Fruit fly (Drosophila melanogaster) whole organism, prepupa: Measurements from ENCODE around the gene CG2493.

Source experiments
- CG10631 ChIP-seq: fragments of 200-800 bp; sonication (Bioruptor generic); optimal IDR thresholded peaks from 2 replicates; lab custom pipeline; 2016; ENCODE audit warnings: missing biosample characterization, missing genetic modification characterization
- CG10669 ChIP-seq: fragments of 200-800 bp; sonication (Bioruptor generic); optimal IDR thresholded peaks from 3 replicates; lab custom pipeline; 2018; ENCODE audit warnings: missing biosample characterization, mild to moderate bottlenecking, missing genetic modification characterization, moderate library complexity
- CG11294 ChIP-seq: fragments of 200-800 bp; sonication (Bioruptor generic); IDR thresholded peaks from 2 replicates; pipeline ENCODE4 v1.3.6; 2022; ENCODE audit warnings: missing biosample characterization, missing genetic modification characterization
- CG11762 ChIP-seq: fragments of 200-800 bp; sonication (Bioruptor generic); optimal IDR thresholded peaks from 3 replicates; lab custom pipeline; 2016; ENCODE audit warnings: missing biosample characterization, missing genetic modification characterization; ENCODE audit not compliant: insufficient read depth
- CG11902 ChIP-seq: fragments of 200-800 bp; sonication (Bioruptor generic); optimal IDR thresholded peaks from 3 replicates; lab custom pipeline; 2016; ENCODE audit warnings: missing biosample characterization, missing genetic modification characterization
- CG15336 ChIP-seq: fragments of 200-800 bp; sonication (Bioruptor generic); IDR thresholded peaks from 2 replicates; pipeline ENCODE4 v1.3.6; 2022; ENCODE audit warnings: missing biosample characterization, missing genetic modification characterization
- CG1621 ChIP-seq: fragments of 200-800 bp; sonication (Bioruptor generic); optimal IDR thresholded peaks from 3 replicates; lab custom pipeline; 2018; ENCODE audit warnings: missing biosample characterization, mild to moderate bottlenecking, missing genetic modification characterization
- CG16779 ChIP-seq: fragments of 200-800 bp; sonication (Bioruptor generic); optimal IDR thresholded peaks from 3 replicates; lab custom pipeline; 2017; ENCODE audit warnings: missing biosample characterization, mild to moderate bottlenecking, missing genetic modification characterization
- CG34406 ChIP-seq: fragments of 200-800 bp; sonication (Bioruptor generic); optimal IDR thresholded peaks from 3 replicates; lab custom pipeline; 2016; ENCODE audit warnings: missing biosample characterization, missing genetic modification characterization
- CG4318 ChIP-seq: fragments of 200-800 bp; sonication (Bioruptor generic); optimal IDR thresholded peaks from 3 replicates; lab custom pipeline; 2017; ENCODE audit warnings: missing biosample characterization, mild to moderate bottlenecking, missing genetic modification characterization
- CG6163 ChIP-seq: fragments of 200-800 bp; sonication (Bioruptor generic); IDR thresholded peaks from 3 replicates; pipeline ENCODE4 v1.3.6; 2022; ENCODE audit warnings: missing biosample characterization, missing genetic modification characterization
- CG6276 ChIP-seq: fragments of 200-800 bp; sonication (Bioruptor generic); optimal IDR thresholded peaks from 2 replicates; lab custom pipeline; 2017; ENCODE audit warnings: missing biosample characterization, mild to moderate bottlenecking, missing genetic modification characterization
- CG6792 ChIP-seq: fragments of 200-800 bp; sonication (Bioruptor generic); optimal IDR thresholded peaks from 3 replicates; lab custom pipeline; 2016; ENCODE audit warnings: missing biosample characterization, missing genetic modification characterization
- CG6808 ChIP-seq: fragments of 200-800 bp; sonication (Bioruptor generic); optimal IDR thresholded peaks from 3 replicates; lab custom pipeline; 2017; ENCODE audit warnings: missing biosample characterization, missing genetic modification characterization, mild to moderate bottlenecking, moderate library complexity, missing genetic modification reagents
- CG6854 ChIP-seq: fragments of 200-800 bp; sonication (Bioruptor generic); optimal IDR thresholded peaks from 2 replicates; lab custom pipeline; 2017; ENCODE audit warnings: missing biosample characterization, mild to moderate bottlenecking, missing genetic modification characterization
- CG7368 ChIP-seq: fragments of 200-800 bp; sonication (Bioruptor generic); optimal IDR thresholded peaks from 3 replicates; lab custom pipeline; 2016; ENCODE audit warnings: missing biosample characterization, missing genetic modification characterization
- CG8119 ChIP-seq: fragments of 200-800 bp; sonication (Bioruptor generic); IDR thresholded peaks from 3 replicates; pipeline ENCODE4 v1.3.6; 2022; ENCODE audit warnings: missing biosample characterization, missing genetic modification characterization
- CG8319 ChIP-seq: fragments of 200-800 bp; sonication (Bioruptor generic); optimal IDR thresholded peaks from 3 replicates; lab custom pipeline; 2016; ENCODE audit warnings: missing biosample characterization, missing genetic modification characterization
- CG8632 ChIP-seq: fragments of 200-800 bp; sonication (Bioruptor generic); optimal IDR thresholded peaks from 3 replicates; lab custom pipeline; 2016; ENCODE audit warnings: missing biosample characterization, missing genetic modification characterization
- CG9139 ChIP-seq: fragments of 200-800 bp; sonication (Bioruptor generic); optimal IDR thresholded peaks from 3 replicates; lab custom pipeline; 2017; ENCODE audit warnings: missing biosample characterization, mild to moderate bottlenecking, missing genetic modification characterization
- Eip75B ChIP-seq: fragments of 200-800 bp; sonication (Bioruptor generic); optimal IDR thresholded peaks from 3 replicates; lab custom pipeline; 2016; ENCODE audit warnings: missing biosample characterization, missing genetic modification characterization
- Eip78C ChIP-seq: fragments of 200-800 bp; sonication (Bioruptor generic); peaks from one replicate; lab custom pipeline; 2016; ENCODE audit warnings: missing biosample characterization, missing genetic modification characterization
- Eip93F ChIP-seq: fragments of 200-800 bp; sonication (Bioruptor generic); optimal IDR thresholded peaks from 2 replicates; lab custom pipeline; 2016; ENCODE audit warnings: missing biosample characterization, mild to moderate bottlenecking, missing genetic modification characterization
- Ets21C ChIP-seq: fragments of 200-800 bp; sonication (Bioruptor generic); optimal IDR thresholded peaks from 3 replicates; lab custom pipeline; 2016; ENCODE audit warnings: missing biosample characterization, missing genetic modification characterization
- Gug ChIP-seq: fragments of 200-800 bp; sonication (Bioruptor generic); IDR thresholded peaks from 2 replicates; pipeline ENCODE4 v1.3.6; 2022; ENCODE audit warnings: missing biosample characterization, missing genetic modification characterization
- Lpt ChIP-seq: fragments of 200-800 bp; sonication (Bioruptor generic); optimal IDR thresholded peaks from 3 replicates; lab custom pipeline; 2016; ENCODE audit warnings: missing biosample characterization, missing genetic modification characterization
- Met ChIP-seq: fragments of 200-800 bp; sonication (Bioruptor generic); optimal IDR thresholded peaks from 3 replicates; lab custom pipeline; 2016; ENCODE audit warnings: missing biosample characterization, missing genetic modification characterization
- OdsH ChIP-seq: fragments of 200-800 bp; sonication (Bioruptor generic); optimal IDR thresholded peaks from 3 replicates; lab custom pipeline; 2016; ENCODE audit warnings: missing biosample characterization, missing genetic modification characterization
- Sox102F ChIP-seq: fragments of 200-800 bp; sonication (Bioruptor generic); optimal IDR thresholded peaks from 2 replicates; lab custom pipeline; 2016; ENCODE audit warnings: missing biosample characterization, mild to moderate bottlenecking, missing genetic modification characterization
- Sox15 ChIP-seq: fragments of 200-800 bp; sonication (Bioruptor generic); optimal IDR thresholded peaks from 3 replicates; lab custom pipeline; 2016; ENCODE audit warnings: missing biosample characterization, missing genetic modification characterization
- acj6 ChIP-seq: fragments of 200-800 bp; sonication (Bioruptor generic); optimal IDR thresholded peaks from 3 replicates; lab custom pipeline; 2016; ENCODE audit warnings: missing biosample characterization, missing genetic modification characterization
- dsx ChIP-seq: fragments of 200-800 bp; optimal IDR thresholded peaks from 3 replicates; lab custom pipeline; 2019; ENCODE audit warnings: missing biosample characterization, mild to moderate bottlenecking, missing genetic modification characterization, moderate library complexity; ENCODE audit not compliant: poor library complexity, severe bottlenecking
- eg ChIP-seq: fragments of 200-800 bp; sonication (Bioruptor generic); IDR thresholded peaks from 3 replicates; pipeline ENCODE4 v1.3.6; 2022; ENCODE audit warnings: missing biosample characterization, missing genetic modification characterization
- fd59A ChIP-seq: fragments of 200-800 bp; sonication (Bioruptor generic); optimal IDR thresholded peaks from 2 replicates; lab custom pipeline; 2017; ENCODE audit warnings: missing biosample characterization, mild to moderate bottlenecking, missing genetic modification characterization, missing genetic modification reagents
- fd85E ChIP-seq: fragments of 200-800 bp; sonication (Bioruptor generic); optimal IDR thresholded peaks from 3 replicates; lab custom pipeline; 2016; ENCODE audit warnings: missing biosample characterization, missing genetic modification characterization
- fkh ChIP-seq: fragments of 200-800 bp; sonication (Bioruptor generic); optimal IDR thresholded peaks from 3 replicates; lab custom pipeline; 2017; ENCODE audit warnings: missing biosample characterization, mild to moderate bottlenecking, missing genetic modification characterization, moderate library complexity
- lz ChIP-seq: fragments of 200-800 bp; sonication (Bioruptor generic); optimal IDR thresholded peaks from 3 replicates; lab custom pipeline; 2016; ENCODE audit warnings: missing biosample characterization, missing genetic modification characterization
- net ChIP-seq: fragments of 200-800 bp; sonication (Bioruptor generic); optimal IDR thresholded peaks from 3 replicates; lab custom pipeline; 2016; ENCODE audit warnings: missing biosample characterization, missing genetic modification characterization
- salr ChIP-seq, 2 experiments: fragments of 200-800 bp; sonication (Bioruptor generic); optimal IDR thresholded peaks; 3 replicates each; lab custom pipeline; 2016 to 2018; ENCODE audit warnings: missing biosample characterization in 2 of 2, missing genetic modification characterization in 2 of 2, mild to moderate bottlenecking in 1 of 2
- ss ChIP-seq, 2 experiments: fragments of 200-800 bp; sonication (Bioruptor generic); optimal IDR thresholded peaks; 2 replicates in 1 of 2; 3 replicates in 1 of 2; lab custom pipeline; 2017 to 2018; ENCODE audit warnings: mild to moderate bottlenecking in 2 of 2, missing biosample characterization in 2 of 2, missing genetic modification characterization in 2 of 2, moderate library complexity in 1 of 2
- svp ChIP-seq: fragments of 200-800 bp; sonication (Bioruptor generic); peaks from one replicate; lab custom pipeline; 2016; ENCODE audit warnings: missing biosample characterization, missing genetic modification characterization
- topi ChIP-seq: fragments of 200-800 bp; sonication (Bioruptor generic); optimal IDR thresholded peaks from 3 replicates; lab custom pipeline; 2016; ENCODE audit warnings: missing biosample characterization, missing genetic modification characterization
- vri ChIP-seq: fragments of 200-800 bp; sonication (Bioruptor generic); optimal IDR thresholded peaks from 3 replicates; lab custom pipeline; 2016; ENCODE audit warnings: missing biosample characterization, mild to moderate bottlenecking, missing genetic modification characterization

Gene CG2493

dm6 chr2L:20486050-20486751 lies 23.0 kb upstream of the CG2493 start:
- TF ChIP-seq svp (peak; percentile 5), ss (GFP tag; optimal IDR thresholded peaks at IDR 0.05; lab: Kevin White, UChicago) (no peak)

- TF ChIP-seq salr (GFP tag; optimal IDR thresholded peaks at IDR 0.05; lab: Kevin White, UChicago) (no peak), CG4318 (GFP tag; lab: Kevin White, UChicago) (no peak), CG15336 (GFP tag; lab: Robert Waterston, UW) (no peak), dsx (GFP tag; lab: Kevin White, UChicago) (no peak), eg (no peak), fkh (GFP tag; lab: Kevin White, UChicago) (no peak), CG11902 (no peak), Eip75B (GFP tag; lab: Kevin White, UChicago) (no peak), CG7368 (no peak), Gug (GFP tag; lab: Robert Waterston, UW) (no peak), CG6792 (GFP tag; lab: Kevin White, UChicago) (no peak), fd59A (GFP tag; lab: Kevin White, UChicago) (no peak), lz (GFP tag; lab: Kevin White, UChicago) (no peak), ss (GFP tag; optimal IDR thresholded peaks at IDR 0.05; lab: Kevin White, UChicago) (no peak), CG6163 (GFP tag; lab: Robert Waterston, UW) (no peak), vri (GFP tag; lab: Kevin White, UChicago) (no peak), CG8119 (no peak), Eip78C (GFP tag; lab: Kevin White, UChicago) (no peak), CG11762 (GFP tag; lab: Kevin White, UChicago) (no peak)
Measured at dm6 chr2L:20483603-20484002, 20.4 kb upstream of the CG2493 start.

DNA sequence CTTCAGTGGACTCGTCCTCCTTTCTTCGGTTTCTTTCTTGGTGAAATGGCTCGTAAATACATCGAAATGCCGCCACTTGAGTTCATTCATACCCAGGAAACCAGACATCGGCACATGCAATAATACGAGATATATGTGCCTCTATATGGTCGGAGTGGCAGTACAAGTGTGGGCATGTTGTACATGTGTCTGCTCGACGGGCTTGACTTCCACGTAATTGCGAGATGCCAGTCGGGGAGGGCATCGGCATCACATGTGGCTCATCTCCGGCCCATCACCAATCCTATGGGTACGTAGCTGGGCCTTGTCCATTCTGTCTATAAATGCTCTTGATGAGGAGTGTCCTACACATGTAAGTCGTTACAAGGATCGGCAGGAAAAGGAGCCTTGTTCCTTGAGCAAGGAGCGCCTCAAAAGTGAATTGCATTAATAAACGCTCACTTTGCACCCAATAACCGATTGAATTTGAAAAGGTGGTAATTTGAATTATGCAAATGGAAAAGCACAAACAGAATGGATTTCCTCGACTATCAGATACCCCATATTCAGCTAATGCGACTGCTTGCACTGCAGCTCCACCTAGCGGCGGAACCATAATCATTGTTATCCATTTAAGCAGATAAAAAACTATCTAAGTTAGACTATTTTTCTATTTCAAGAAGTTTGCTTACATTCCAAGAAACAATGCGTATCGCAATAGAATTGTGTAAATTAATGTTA lies 18.1 kb upstream of the CG2493 start:
- TF ChIP-seq CG6163 (GFP tag; lab: Robert Waterston, UW) (no peak), CG6808 (no peak), topi (no peak), CG10631 (GFP tag; lab: Kevin White, UChicago) (no peak), CG16779 (tag; lab: Kevin White, UChicago) (no peak), CG6276 (GFP tag; lab: Kevin White, UChicago) (no peak), Sox102F (no peak), CG1621 (tag; lab: Kevin White, UChicago) (no peak), Ets21C (GFP tag; lab: Kevin White, UChicago) (no peak), CG11762 (GFP tag; lab: Kevin White, UChicago) (no peak), Met (GFP tag; lab: Kevin White, UChicago) (no peak), CG8119 (no peak), Eip75B (GFP tag; lab: Kevin White, UChicago) (no peak), fd59A (GFP tag; lab: Kevin White, UChicago) (no peak), Eip78C (GFP tag; lab: Kevin White, UChicago) (no peak), CG8319 (GFP tag; lab: Kevin White, UChicago) (no peak)

DNA sequence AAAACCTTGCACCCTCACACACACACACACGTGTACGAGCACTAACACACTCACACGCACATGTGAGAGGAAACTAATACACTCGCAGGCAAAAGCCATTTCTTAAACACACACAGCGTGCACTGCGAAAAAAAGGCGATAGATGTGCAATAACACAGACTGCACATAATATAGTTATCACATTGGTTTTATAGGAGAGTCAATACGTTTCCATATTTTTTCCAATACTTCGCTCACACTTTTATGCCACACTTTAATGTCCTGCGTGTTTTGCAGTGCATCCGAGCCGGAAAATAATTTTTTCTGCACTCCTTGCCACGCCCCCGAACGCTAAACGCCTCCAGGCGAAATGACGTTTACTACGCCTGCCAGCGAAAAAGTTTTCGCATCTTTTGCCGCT lies 16.4 kb upstream of the CG2493 start:
- no peak for TF ChIP-seq Lpt
- TF ChIP-seq acj6, result no peak
- TF ChIP-seq CG9139 (GFP tag; lab: Kevin White, UChicago), result no peak
- TF ChIP-seq Eip78C (GFP tag; lab: Kevin White, UChicago), result peak; percentile 57
- TF ChIP-seq OdsH (GFP tag; lab: Kevin White, UChicago), result peak; percentile 18
- no peak for TF ChIP-seq CG8632
- TF ChIP-seq CG10669 (GFP tag; lab: Kevin White, UChicago), result no peak
- no peak for TF ChIP-seq CG6854 (GFP tag; lab: Kevin White, UChicago)
- TF ChIP-seq CG11294 (GFP tag; lab: Robert Waterston, UW), result no peak
- TF ChIP-seq vri (GFP tag; lab: Kevin White, UChicago), result no peak
- TF ChIP-seq net (GFP tag; lab: Kevin White, UChicago), result no peak
- no peak for TF ChIP-seq CG34406 (GFP tag; lab: Kevin White, UChicago)
- TF ChIP-seq Gug (GFP tag; lab: Robert Waterston, UW), result peak; percentile 44; the same call in 1 of the 2 replicates
- TF ChIP-seq eg, result peak; percentile 50; the same call in 2 of the 3 replicates
- TF ChIP-seq Eip93F (GFP tag; lab: Kevin White, UChicago), result no peak
- no peak for TF ChIP-seq Sox15 (GFP tag; lab: Kevin White, UChicago)
- TF ChIP-seq lz (GFP tag; lab: Kevin White, UChicago), result no peak
- TF ChIP-seq CG6276 (GFP tag; lab: Kevin White, UChicago), result peak; percentile 26
- no peak for TF ChIP-seq svp
- TF ChIP-seq CG10631 (GFP tag; lab: Kevin White, UChicago), result peak; percentile 20
- TF ChIP-seq fd85E (GFP tag; lab: Kevin White, UChicago), result no peak
